Worm (Caenorhabditis elegans) whole organism, early embryonic: ENCODE measurements around the gene eff-1.

Experiments used
- ama-1 ChIP-seq: fragments of 150-350 bp; optimal IDR thresholded peaks from 2 replicates; lab custom pipeline; 2014
- ceh-36 ChIP-seq: sonication (generic microtip); optimal IDR thresholded peaks from 2 replicates; lab custom pipeline; 2016; ENCODE audit warnings: missing genetic modification characterization, inconsistent platforms, missing compliant biosample characterization
- pes-1 ChIP-seq: fragments of 200-800 bp; sonication (Bioruptor generic); IDR thresholded peaks from 2 replicates; pipeline ENCODE4 v1.3.6; 2022; ENCODE audit warnings: missing genetic modification reagents, missing genetic modification characterization, missing compliant biosample characterization
- sea-1 ChIP-seq: fragments of 200-800 bp; sonication (Bioruptor generic); conservative IDR thresholded peaks from 2 replicates; pipeline ENCODE4 v1.3.6; 2022; ENCODE audit warnings: missing genetic modification characterization, missing compliant biosample characterization
- tbx-37 ChIP-seq: fragments of 200-800 bp; sonication (Bioruptor generic); conservative IDR thresholded peaks from 2 replicates; pipeline ENCODE4 v1.3.6; 2022; ENCODE audit warnings: missing genetic modification reagents, missing genetic modification characterization, missing compliant biosample characterization

- TF ChIP-seq sea-1 (no peak), ama-1 (lab: Kevin White, UChicago) (no peak), tbx-37 (GFP tag; lab: Robert Waterston, UW) (no peak), ceh-36 (tag; lab: Kevin White, UChicago) (no peak), pes-1 (GFP tag; lab: Robert Waterston, UW) (no peak)
Observed at ce11 chrII:8311484-8311883, 35.0 kb upstream of the eff-1 start.
